Worm (Caenorhabditis elegans): Measurements from ENCODE around the gene fbxc-44.

ce11 chrII:4203729-4204184 lies 33.8 kb downstream of the fbxc-44 start, which contains the start of gene mth-1:
- no peak for TF ChIP-seq snpc-4 (tag; optimal IDR thresholded peaks at IDR 0.05)
- TF ChIP-seq nhr-237 (tag; optimal IDR thresholded peaks at IDR 0.05): no peak
- TF ChIP-seq dve-1 (tag; optimal IDR thresholded peaks at IDR 0.05; ENCODE audit: insufficient read depth): no peak
- TF ChIP-seq lir-3 (tag; optimal IDR thresholded peaks at IDR 0.05): no peak
- no peak for TF ChIP-seq hlh-30 (tag; optimal IDR thresholded peaks at IDR 0.05; ENCODE audit: insufficient read depth)
- TF ChIP-seq nhr-25 (tag; optimal IDR thresholded peaks at IDR 0.05; ENCODE audit: borderline replicate concordance, insufficient read depth): no peak
